Worm (Caenorhabditis elegans): ENCODE results near the gene H20J04.4.

Gene H20J04.4

DNA sequence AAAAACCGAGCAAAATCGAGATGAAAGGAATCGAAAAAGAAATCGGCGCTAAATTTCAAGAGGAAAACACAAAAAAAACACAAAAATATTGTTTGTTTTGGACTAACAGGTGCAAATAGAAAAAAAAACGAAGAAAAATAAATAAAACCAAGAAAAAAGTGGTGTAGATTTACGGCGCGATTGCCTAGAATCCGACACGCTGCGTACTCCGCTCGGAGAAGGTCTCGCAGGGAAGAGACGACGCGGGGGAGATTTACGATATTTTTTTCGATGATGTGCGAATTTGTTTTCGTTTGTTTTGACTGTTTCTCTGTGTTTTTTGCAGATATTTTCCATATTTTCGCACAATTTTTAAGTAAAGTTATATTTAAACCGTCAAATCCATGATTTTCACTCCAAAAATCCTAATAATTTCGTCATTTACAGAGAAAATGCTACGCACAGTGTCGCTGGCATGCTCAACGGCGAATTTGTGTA is 29.6 kb upstream of the H20J04.4 start, which contains the start of gene sco-1 (continued):
- TF ChIP-seq nhr-90 (tag; optimal IDR thresholded peaks at IDR 0.05), result no peak
- no peak for TF ChIP-seq F52B5.7 (tag; optimal IDR thresholded peaks at IDR 0.05)
- TF ChIP-seq B0019.2 (GFP tag; conservative IDR thresholded peaks at IDR 0.05), result peak; percentile 99
- peak; percentile 79 for TF ChIP-seq lsl-1 (GFP tag; optimal IDR thresholded peaks at IDR 0.05)
- peak; percentile 78 for TF ChIP-seq snpc-1.3 (tag; optimal IDR thresholded peaks at IDR 0.05; ENCODE audit: insufficient read depth)
- no peak for TF ChIP-seq aptf-3 (GFP tag; IDR thresholded peaks at IDR 0.05)

DNA sequence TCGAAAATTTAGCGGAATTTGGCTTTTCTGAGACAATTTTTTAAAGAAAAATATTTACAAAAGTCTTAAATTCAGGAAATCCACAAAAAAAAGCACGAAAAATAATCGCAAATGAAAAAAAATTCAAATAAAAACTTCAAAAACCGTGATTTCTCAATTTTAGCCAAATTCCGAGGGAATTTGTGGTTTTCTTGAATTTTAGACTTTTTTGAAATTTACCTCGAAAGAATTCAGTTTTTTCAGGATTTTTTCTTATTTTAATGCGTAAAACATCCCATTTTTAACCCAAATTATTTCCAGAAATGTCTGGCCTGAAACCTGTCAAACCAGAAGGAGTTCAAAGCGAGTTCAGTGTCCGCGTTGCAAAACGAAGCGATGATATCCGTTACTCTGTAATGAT is 27.5 kb upstream of the H20J04.4 start, which contains the start of gene gtf-2F1:
Gene gtf-2F1 (plus strand): TSS at position 301 of the 400 bp plus-strand sequence.
- TF ChIP-seq unc-130 (GFP tag; optimal IDR thresholded peaks at IDR 0.05) (no peak), lir-1 (GFP tag; conservative IDR thresholded peaks at IDR 0.05) (no peak), snpc-1.3 (tag; optimal IDR thresholded peaks at IDR 0.05; ENCODE audit: insufficient read depth) (no peak), snpc-3.4 (tag; optimal IDR thresholded peaks at IDR 0.05) (no peak), F49E8.2 (tag; optimal IDR thresholded peaks at IDR 0.05; ENCODE audit: insufficient read depth) (no peak), unc-62 (GFP tag; optimal IDR thresholded peaks at IDR 0.05) (no peak), F39B2.1 (GFP tag; IDR thresholded peaks at IDR 0.05) (no peak), nhr-179 (tag; optimal IDR thresholded peaks at IDR 0.05) (no peak), cebp-1 (GFP tag; IDR thresholded peaks at IDR 0.05) (no peak), cebp-1 (tag; optimal IDR thresholded peaks at IDR 0.05) (no peak), C17E4.6 (GFP tag; IDR thresholded peaks at IDR 0.05) (no peak), Y56A3A.18 (GFP tag; IDR thresholded peaks at IDR 0.05) (no peak), ztf-28 (GFP tag; IDR thresholded peaks at IDR 0.05) (no peak), egl-18 (GFP tag; IDR thresholded peaks at IDR 0.05) (no peak), sdz-38 (tag; optimal IDR thresholded peaks at IDR 0.05) (no peak), aptf-3 (GFP tag; IDR thresholded peaks at IDR 0.05) (no peak)

DNA sequence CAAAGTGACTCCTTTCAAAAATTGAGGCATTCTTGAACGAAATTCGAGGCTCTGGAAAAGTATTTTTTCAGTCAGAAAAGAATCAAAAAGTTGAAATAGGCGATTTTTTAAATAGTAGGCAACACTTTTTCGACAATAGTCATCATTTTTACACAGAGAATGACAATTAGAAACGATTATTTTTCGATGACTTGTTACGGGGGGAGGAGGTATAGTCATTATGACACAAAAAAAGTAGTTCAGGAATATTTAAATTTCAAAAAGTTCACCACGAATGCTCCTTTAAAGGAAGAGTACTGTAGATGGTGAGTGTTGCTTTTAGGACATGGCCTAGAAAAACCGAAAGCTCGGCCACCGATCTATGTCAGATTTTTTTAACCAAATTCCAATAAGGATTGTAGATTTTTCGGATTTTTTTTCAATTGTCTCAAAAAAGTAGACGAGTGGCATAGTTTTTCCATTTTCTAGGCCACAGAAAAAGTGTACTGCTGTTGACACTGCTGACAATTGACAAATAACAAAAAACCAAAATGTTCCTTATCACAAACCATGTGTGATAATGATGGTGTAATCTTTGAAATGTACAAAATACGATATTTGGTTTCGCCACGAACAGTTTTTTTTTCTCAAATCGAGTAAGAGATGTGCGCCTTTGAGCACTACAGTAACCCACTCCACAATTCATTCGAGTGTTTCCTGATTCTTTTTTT is 21.7 kb upstream of the H20J04.4 start, which contains the start of gene Y52E8A.3:
Gene Y52E8A.3 (minus strand): TSS at position 51 of the 710 bp plus-strand sequence.
- no peak for TF ChIP-seq lin-54 (GFP tag; optimal IDR thresholded peaks at IDR 0.05)
- TF ChIP-seq dpff-1 (tag; optimal IDR thresholded peaks at IDR 0.05), result no peak
- no peak for TF ChIP-seq chd-7 (tag; optimal IDR thresholded peaks at IDR 0.05)
- no peak for TF ChIP-seq unc-130 (GFP tag; optimal IDR thresholded peaks at IDR 0.05)
- no peak for TF ChIP-seq pbrm-1 (GFP tag; IDR thresholded peaks at IDR 0.05)
- no peak for TF ChIP-seq mcd-1 (GFP tag; IDR thresholded peaks at IDR 0.05)

DNA sequence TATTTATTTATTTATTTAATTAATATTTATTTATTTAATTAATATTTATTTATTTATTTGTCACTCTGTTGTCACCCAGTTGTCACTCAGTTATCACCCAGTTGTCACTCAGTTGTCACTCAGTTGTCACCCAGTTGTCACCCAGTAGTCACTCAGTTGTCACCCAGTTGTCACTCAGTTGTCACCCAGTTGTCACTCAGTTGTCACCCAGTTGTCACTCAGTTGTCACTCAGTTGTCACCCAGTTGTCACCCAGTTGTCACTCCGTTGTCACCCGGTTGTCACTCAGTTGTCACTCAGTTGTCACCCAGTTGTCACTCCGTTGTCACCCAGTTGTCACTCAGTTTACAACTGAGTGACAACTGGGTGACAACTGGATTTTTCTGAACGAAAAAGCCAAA is 19.7 kb upstream of the H20J04.4 start:
- TF ChIP-seq unc-62 (GFP tag; optimal IDR thresholded peaks at IDR 0.05) (peak; percentile 89), bed-1 (GFP tag; IDR thresholded peaks at IDR 0.05) (0 out of 2 replicates have a peak, but pooled peaks have one; percentile 63), nhr-120 (GFP tag; IDR thresholded peaks at IDR 0.05) (peak; percentile 73; the same call in 1 of the 2 replicates)

- TF ChIP-seq F57C9.4 (tag; optimal IDR thresholded peaks at IDR 0.05), result no peak
- TF ChIP-seq xnd-1 (tag; optimal IDR thresholded peaks at IDR 0.05), result no peak
- TF ChIP-seq mel-28 (tag; optimal IDR thresholded peaks at IDR 0.05; ENCODE audit: borderline replicate concordance), result no peak
- no peak for TF ChIP-seq nhr-120 (GFP tag; IDR thresholded peaks at IDR 0.05)
- TF ChIP-seq egl-44 (GFP tag; IDR thresholded peaks at IDR 0.05), result no peak
- no peak for TF ChIP-seq madf-6 (GFP tag; IDR thresholded peaks at IDR 0.05)
- TF ChIP-seq dpff-1 (tag; optimal IDR thresholded peaks at IDR 0.05), result no peak
- TF ChIP-seq tbp1 (GFP tag; optimal IDR thresholded peaks at IDR 0.05), result no peak
- no peak for TF ChIP-seq ccch-3 (GFP tag; optimal IDR thresholded peaks at IDR 0.05)
- TF ChIP-seq lsl-1 (GFP tag; optimal IDR thresholded peaks at IDR 0.05), result no peak
- TF ChIP-seq hsf-1 (GFP tag; IDR thresholded peaks at IDR 0.05), result no peak
- TF ChIP-seq nhr-80 (tag; optimal IDR thresholded peaks at IDR 0.05), result no peak
- no peak for TF ChIP-seq ceh-40 (GFP tag; IDR thresholded peaks at IDR 0.05)
- TF ChIP-seq dpl-1 (GFP tag; optimal IDR thresholded peaks at IDR 0.05), result no peak
- TF ChIP-seq D2030.7 (GFP tag; IDR thresholded peaks at IDR 0.05), result no peak
- TF ChIP-seq let-526 (GFP tag; IDR thresholded peaks at IDR 0.05), result no peak
- TF ChIP-seq snpc-1.3 (tag; optimal IDR thresholded peaks at IDR 0.05; ENCODE audit: insufficient read depth), result no peak
Observed at ce11 chrII:4312115-4312514, 16.7 kb upstream of the H20J04.4 start, which contains the start of gene plep-1. Gene plep-1, minus strand, starts transcription at chrII:4312215.
